Fruit fly (Drosophila melanogaster) whole organism, embryonic: ENCODE data around the gene rb.

Source experiments
- Abd-B ChIP-seq: fragments of 200-800 bp; sonication (Bioruptor generic); optimal IDR thresholded peaks from 2 replicates; lab custom pipeline; 2018; ENCODE audit warnings: missing biosample characterization, mild to moderate bottlenecking, missing genetic modification characterization, moderate library complexity
- Ada2b ChIP-seq: fragments of 200-800 bp; sonication (Bioruptor generic); IDR thresholded peaks from 2 replicates; pipeline ENCODE4 v1.3.6; 2022; ENCODE audit warnings: missing biosample characterization, missing genetic modification characterization
- Asciz ChIP-seq: fragments of 200-800 bp; sonication (Bioruptor generic); optimal IDR thresholded peaks from 2 replicates; lab custom pipeline; 2017; ENCODE audit warnings: missing biosample characterization, mild to moderate bottlenecking, missing genetic modification characterization, missing genetic modification reagents
- CG10366 ChIP-seq: fragments of 200-800 bp; sonication (Bioruptor generic); IDR thresholded peaks from 2 replicates; pipeline ENCODE4 v1.3.6; 2022; ENCODE audit warnings: missing biosample characterization, missing genetic modification characterization
- CG10431 ChIP-seq: fragments of 200-800 bp; sonication (Bioruptor generic); optimal IDR thresholded peaks from 3 replicates; lab custom pipeline; 2018; ENCODE audit warnings: missing biosample characterization, mild to moderate bottlenecking, missing genetic modification characterization
- CG11247 ChIP-seq: fragments of 200-800 bp; sonication (Bioruptor generic); IDR thresholded peaks from 2 replicates; pipeline ENCODE4 v1.3.6; 2022; ENCODE audit warnings: missing biosample characterization, missing genetic modification characterization
- CG16813 ChIP-seq: fragments of 200-800 bp; sonication (Bioruptor generic); IDR thresholded peaks from 3 replicates; pipeline ENCODE4 v1.3.6; 2022; ENCODE audit warnings: missing biosample characterization, missing genetic modification characterization; ENCODE audit not compliant: partially characterized antibody
- CG18011 ChIP-seq: fragments of 200-800 bp; sonication (Bioruptor generic); optimal IDR thresholded peaks from 2 replicates; lab custom pipeline; 2017; ENCODE audit warnings: missing biosample characterization, missing genetic modification characterization, mild to moderate bottlenecking, moderate library complexity, missing genotype
- CG31365 ChIP-seq: fragments of 200-800 bp; sonication (Bioruptor generic); optimal IDR thresholded peaks from 2 replicates; lab custom pipeline; 2018; ENCODE audit warnings: missing biosample characterization, mild to moderate bottlenecking, missing genetic modification characterization
- CG32772 ChIP-seq: fragments of 200-800 bp; sonication (Bioruptor generic); IDR thresholded peaks from 2 replicates; pipeline ENCODE4 v1.3.6; 2022; ENCODE audit warnings: missing biosample characterization, missing genetic modification characterization
- CG34376 ChIP-seq: fragments of 200-800 bp; sonication (Bioruptor generic); optimal IDR thresholded peaks from 2 replicates; lab custom pipeline; 2018; ENCODE audit warnings: missing biosample characterization, mild to moderate bottlenecking, missing genetic modification characterization
- CG3995 ChIP-seq: fragments of 200-800 bp; sonication (Bioruptor generic); optimal IDR thresholded peaks from 3 replicates; lab custom pipeline; 2016; ENCODE audit warnings: missing biosample characterization, missing genetic modification characterization
- CG4617 ChIP-seq: fragments of 200-800 bp; sonication (Bioruptor generic); optimal IDR thresholded peaks from 3 replicates; lab custom pipeline; 2016; ENCODE audit warnings: missing biosample characterization, missing genetic modification characterization, borderline replicate concordance
- CG9215 ChIP-seq: fragments of 200-800 bp; sonication (Bioruptor generic); IDR thresholded peaks from 2 replicates; pipeline ENCODE4 v1.3.6; 2022; ENCODE audit warnings: missing biosample characterization, missing genetic modification characterization
- Camta ChIP-seq: fragments of 200-800 bp; sonication (Bioruptor generic); optimal IDR thresholded peaks from 2 replicates; lab custom pipeline; 2016; ENCODE audit warnings: missing biosample characterization, missing genetic modification characterization
- Chrac-16 ChIP-seq: fragments of 200-800 bp; sonication (Bioruptor generic); optimal IDR thresholded peaks from 3 replicates; lab custom pipeline; 2016; ENCODE audit warnings: missing biosample characterization, missing genetic modification characterization
- CkIIα-i1 ChIP-seq: fragments of 200-800 bp; sonication (Bioruptor generic); IDR thresholded peaks from 2 replicates; pipeline ENCODE4 v1.3.6; 2022; ENCODE audit warnings: missing biosample characterization, missing genetic modification characterization
- Dad ChIP-seq: fragments of 200-800 bp; sonication (Bioruptor generic); optimal IDR thresholded peaks from 3 replicates; lab custom pipeline; 2016; ENCODE audit warnings: missing biosample characterization, missing genetic modification characterization
- Dfd ChIP-seq, 2 experiments: fragments of >200 bp; optimal IDR thresholded peaks; 2 replicates each; lab custom pipeline; 2017; ENCODE audit warnings: missing biosample characterization in 2 of 2, missing genetic modification characterization in 2 of 2
- Dll ChIP-seq: fragments of 200-800 bp; sonication (Bioruptor generic); IDR thresholded peaks from 4 replicates; pipeline ENCODE4 v1.3.6; 2022; ENCODE audit warnings: missing biosample characterization, missing genetic modification characterization; ENCODE audit not compliant: partially characterized antibody
- Doc3 ChIP-seq: fragments of 200-800 bp; sonication (Bioruptor generic); IDR thresholded peaks from 3 replicates; pipeline ENCODE4 v1.3.6; 2022; ENCODE audit warnings: missing biosample characterization, missing genetic modification characterization; ENCODE audit not compliant: partially characterized antibody
- Drgx ChIP-seq: fragments of 200-800 bp; sonication (Bioruptor generic); IDR thresholded peaks from 2 replicates; pipeline ENCODE4 v1.3.6; 2022; ENCODE audit warnings: missing biosample characterization, missing genetic modification characterization
- Ets97D ChIP-seq: fragments of 200-800 bp; sonication (Bioruptor generic); optimal IDR thresholded peaks from 3 replicates; lab custom pipeline; 2016; ENCODE audit warnings: missing biosample characterization, missing genetic modification characterization
- H2.0 ChIP-seq: fragments of 200-800 bp; sonication (Bioruptor generic); IDR thresholded peaks from 2 replicates; pipeline ENCODE4 v1.3.6; 2022; ENCODE audit warnings: missing biosample characterization, missing genetic modification characterization
- Hey ChIP-seq: fragments of 200-800 bp; sonication (Bioruptor generic); optimal IDR thresholded peaks from 3 replicates; lab custom pipeline; 2018; ENCODE audit warnings: missing biosample characterization, mild to moderate bottlenecking, missing genetic modification characterization
- Hsf ChIP-seq: fragments of 200-800 bp; sonication (Bioruptor generic); optimal IDR thresholded peaks from 3 replicates; lab custom pipeline; 2016; ENCODE audit warnings: missing biosample characterization, missing genetic modification characterization
- Lpt ChIP-seq: fragments of >200 bp; optimal IDR thresholded peaks from 2 replicates; lab custom pipeline; 2018; ENCODE audit warnings: missing biosample characterization, missing genetic modification characterization
- NC2α ChIP-seq: fragments of 200-800 bp; sonication (Bioruptor generic); optimal IDR thresholded peaks from 2 replicates; lab custom pipeline; 2016; ENCODE audit warnings: missing biosample characterization, missing genetic modification characterization
- Spps ChIP-seq: fragments of 200-800 bp; sonication (Bioruptor generic); optimal IDR thresholded peaks from 2 replicates; lab custom pipeline; 2018; ENCODE audit warnings: missing biosample characterization, mild to moderate bottlenecking, missing genetic modification characterization
- Stat92E ChIP-seq, 3 experiments: fragments of >200 bp in 2 of 3; fragments of 200-800 bp in 1 of 3; sonication (Bioruptor generic) in 1 of 3; optimal IDR thresholded peaks; 2 replicates each; lab custom pipeline; 2017 to 2019; ENCODE audit warnings: missing biosample characterization in 3 of 3, missing genetic modification characterization in 3 of 3, mild to moderate bottlenecking in 1 of 3, moderate library complexity in 1 of 3
- ap ChIP-seq: fragments of 200-800 bp; sonication (Bioruptor generic); IDR thresholded peaks from 2 replicates; pipeline ENCODE4 v1.3.6; 2022; ENCODE audit warnings: missing biosample characterization, missing genetic modification characterization
- ash1 ChIP-seq: fragments of 200-800 bp; sonication (Bioruptor generic); optimal IDR thresholded peaks from 2 replicates; lab custom pipeline; 2018; ENCODE audit warnings: missing biosample characterization, mild to moderate bottlenecking, missing genetic modification characterization
- bcd ChIP-seq: fragments of 200-800 bp; sonication (Bioruptor generic); optimal IDR thresholded peaks from 2 replicates; lab custom pipeline; 2017; ENCODE audit warnings: missing biosample characterization, mild to moderate bottlenecking, missing genetic modification characterization
- chinmo ChIP-seq: fragments of 200-800 bp; sonication (Bioruptor generic); IDR thresholded peaks from 4 replicates; pipeline ENCODE4 v1.3.6; 2022; ENCODE audit warnings: missing biosample characterization, missing genetic modification characterization; ENCODE audit not compliant: partially characterized antibody
- da ChIP-seq: fragments of 200-800 bp; sonication (Bioruptor generic); optimal IDR thresholded peaks from 2 replicates; lab custom pipeline; 2016; ENCODE audit warnings: missing biosample characterization, missing genetic modification characterization
- ems ChIP-seq: fragments of 200-800 bp; sonication (Bioruptor generic); optimal IDR thresholded peaks from 3 replicates; lab custom pipeline; 2016; ENCODE audit warnings: missing biosample characterization, missing genetic modification characterization
- fd102C ChIP-seq: fragments of 200-800 bp; sonication (Bioruptor generic); optimal IDR thresholded peaks from 2 replicates; lab custom pipeline; 2018; ENCODE audit warnings: missing biosample characterization, mild to moderate bottlenecking, missing genetic modification characterization, moderate library complexity
- fd64A ChIP-seq: fragments of 200-800 bp; sonication (Bioruptor generic); optimal IDR thresholded peaks from 3 replicates; lab custom pipeline; 2018; ENCODE audit warnings: missing biosample characterization, mild to moderate bottlenecking, missing genetic modification characterization
- ftz-f1 ChIP-seq: fragments of 200-800 bp; sonication (Bioruptor generic); optimal IDR thresholded peaks from 2 replicates; lab custom pipeline; 2016; ENCODE audit warnings: missing biosample characterization, missing genetic modification characterization
- fu2 ChIP-seq: fragments of 200-800 bp; sonication (Bioruptor generic); optimal IDR thresholded peaks from 2 replicates; lab custom pipeline; 2016; ENCODE audit warnings: missing biosample characterization, missing genetic modification characterization
- gro ChIP-seq: fragments of 200-800 bp; sonication (Bioruptor generic); optimal IDR thresholded peaks from 2 replicates; lab custom pipeline; 2016; ENCODE audit warnings: missing biosample characterization, missing genetic modification characterization
- kay ChIP-seq: fragments of 200-800 bp; sonication (Bioruptor generic); optimal IDR thresholded peaks from 2 replicates; lab custom pipeline; 2016; ENCODE audit warnings: missing biosample characterization, missing genetic modification characterization
- lilli ChIP-seq: fragments of 200-800 bp; sonication (Bioruptor generic); optimal IDR thresholded peaks from 3 replicates; lab custom pipeline; 2016; ENCODE audit warnings: missing biosample characterization, missing genetic modification characterization
- nerfin-2 ChIP-seq: fragments of 200-800 bp; sonication (Bioruptor generic); IDR thresholded peaks from 2 replicates; pipeline ENCODE4 v1.3.6; 2022; ENCODE audit warnings: missing biosample characterization, missing genetic modification characterization; ENCODE audit not compliant: partially characterized antibody
- nmo ChIP-seq: fragments of 200-800 bp; sonication (Bioruptor generic); optimal IDR thresholded peaks from 2 replicates; lab custom pipeline; 2018; ENCODE audit warnings: missing biosample characterization, mild to moderate bottlenecking, missing genetic modification characterization, moderate library complexity
- rib ChIP-seq: fragments of 200-800 bp; sonication (Bioruptor generic); IDR thresholded peaks from 2 replicates; pipeline ENCODE4 v1.3.6; 2022; ENCODE audit warnings: missing biosample characterization, missing genetic modification characterization
- run ChIP-seq: fragments of 200-800 bp; sonication (Bioruptor generic); optimal IDR thresholded peaks from 3 replicates; lab custom pipeline; 2018; ENCODE audit warnings: missing biosample characterization, mild to moderate bottlenecking, missing genetic modification characterization
- slbo ChIP-seq: fragments of 200-800 bp; sonication (Bioruptor generic); IDR thresholded peaks from 2 replicates; pipeline ENCODE4 v1.3.6; 2022; ENCODE audit warnings: missing biosample characterization, missing genetic modification characterization
- tin ChIP-seq: fragments of 200-800 bp; sonication (Bioruptor generic); optimal IDR thresholded peaks from 3 replicates; lab custom pipeline; 2016; ENCODE audit warnings: missing biosample characterization, missing genetic modification characterization
- tna ChIP-seq: fragments of 200-800 bp; sonication (Bioruptor generic); IDR thresholded peaks from 2 replicates; pipeline ENCODE4 v1.3.6; 2022; ENCODE audit warnings: missing biosample characterization, missing genetic modification characterization; ENCODE audit not compliant: partially characterized antibody
- tx ChIP-seq: fragments of 200-800 bp; sonication (Bioruptor generic); optimal IDR thresholded peaks from 2 replicates; lab custom pipeline; 2016; ENCODE audit warnings: missing biosample characterization, missing genetic modification characterization

The rb gene

dm6 chrX:4507121-4507520 is 33.3 kb downstream of the rb start (continued):
- TF ChIP-seq ftz-f1 (GFP tag; lab: Kevin White, UChicago) (no peak), CG16813 (GFP tag; lab: Robert Waterston, UW) (no peak), nerfin-2 (GFP tag; lab: Robert Waterston, UW) (no peak), Dll (no peak), Dad (GFP tag; lab: Kevin White, UChicago) (peak; percentile 28), Camta (GFP tag; lab: Kevin White, UChicago) (peak; percentile 42), CG18011 (GFP tag; lab: Kevin White, UChicago) (no peak), gro (GFP tag; lab: Kevin White, UChicago) (no peak), CG34376 (GFP tag; lab: Kevin White, UChicago) (no peak), run (tag; lab: Kevin White, UChicago) (no peak), CG9215 (GFP tag; lab: Robert Waterston, UW) (no peak; the same call in 1 of the 2 replicates), CG31365 (tag; lab: Kevin White, UChicago) (no peak), CG32772 (GFP tag; lab: Robert Waterston, UW) (peak; percentile 75), fd102C (peak; percentile 67), CG11247 (GFP tag; lab: Robert Waterston, UW) (peak; percentile 58), rib (no peak), fu2 (GFP tag; lab: Kevin White, UChicago) (no peak), tx (GFP tag; lab: Kevin White, UChicago) (no peak), Hsf (GFP tag; lab: Kevin White, UChicago) (peak; percentile 55), ap (0 out of 2 replicates have a peak, but pooled peaks have one; percentile 7), Abd-B (no peak), tin (GFP tag; lab: Kevin White, UChicago) (peak; percentile 52), Drgx (GFP tag; lab: Robert Waterston, UW) (no peak), Doc3 (GFP tag; lab: Robert Waterston, UW) (no peak), nmo (peak; percentile 28), ems (GFP tag; lab: Kevin White, UChicago) (no peak), CG3995 (GFP tag; lab: Kevin White, UChicago) (no peak), CG10366 (peak; percentile 28), NC2α (GFP tag; lab: Kevin White, UChicago) (peak; percentile 27), Chrac-16 (GFP tag; lab: Kevin White, UChicago) (peak; percentile 73), chinmo (GFP tag; lab: Robert Waterston, UW) (no peak), ash1 (GFP tag; lab: Kevin White, UChicago) (no peak), lilli (peak; percentile 12), fd64A (GFP tag; lab: Kevin White, UChicago) (peak; percentile 15), Hey (tag; lab: Kevin White, UChicago) (no peak), slbo (GFP tag; lab: Robert Waterston, UW) (peak; percentile 52), CG4617 (peak; percentile 21), kay (GFP tag; lab: Kevin White, UChicago) (no peak), CG10431 (GFP tag; lab: Kevin White, UChicago) (peak; percentile 81), Lpt (peak; percentile 43), Ets97D (GFP tag; lab: Kevin White, UChicago) (no peak), CkIIα-i1 (GFP tag; lab: Robert Waterston, UW) (no peak), Asciz (GFP tag; lab: Kevin White, UChicago) (peak; percentile 17), H2.0 (GFP tag; lab: Robert Waterston, UW) (peak; percentile 46; the same call in 1 of the 2 replicates), bcd (peak; percentile 43), tna (GFP tag; lab: Robert Waterston, UW) (no peak), Ada2b (GFP tag; lab: Robert Waterston, UW) (peak; percentile 24; the same call in 1 of the 2 replicates), Stat92E (GFP tag; optimal IDR thresholded peaks at IDR 0.05; lab: Kevin White, UChicago) (no peak), Dfd (GFP tag; optimal IDR thresholded peaks at IDR 0.05; lab: Kevin White, UChicago) (no peak), da (peak; percentile 17), Spps (tag; lab: Kevin White, UChicago) (no peak)
